Worm (Caenorhabditis elegans) whole organism, late embryonic: Measurements from ENCODE around the gene Y38H8A.4.

ENCODE experiments used
- K02D7.2 ChIP-seq: sonication (generic microtip); optimal IDR thresholded peaks from 2 replicates; lab custom pipeline; 2017; ENCODE audit warnings: mild to moderate bottlenecking, missing genetic modification characterization, missing compliant biosample characterization
- ahr-1 ChIP-seq: sonication (generic microtip); optimal IDR thresholded peaks from 2 replicates; lab custom pipeline; 2016; ENCODE audit warnings: missing genetic modification characterization, missing compliant biosample characterization
- ceh-14 ChIP-seq: sonication (generic microtip); optimal IDR thresholded peaks from 2 replicates; lab custom pipeline; 2016; ENCODE audit warnings: missing genotype, missing genetic modification characterization, missing compliant biosample characterization
- ceh-18 ChIP-seq: sonication (generic microtip); optimal IDR thresholded peaks from 2 replicates; lab custom pipeline; 2016; ENCODE audit warnings: missing genetic modification characterization, missing compliant biosample characterization
- ceh-19 ChIP-seq: fragments of 200-800 bp; sonication (Bioruptor generic); optimal IDR thresholded peaks from 2 replicates; lab custom pipeline; 2018; ENCODE audit warnings: mild to moderate bottlenecking, missing genetic modification characterization, missing compliant biosample characterization
- ceh-22 ChIP-seq: sonication (generic microtip); optimal IDR thresholded peaks from 2 replicates; lab custom pipeline; 2017; ENCODE audit warnings: missing biosample characterization, missing genetic modification characterization
- ceh-24 ChIP-seq: sonication (generic microtip); optimal IDR thresholded peaks from 2 replicates; lab custom pipeline; 2016; ENCODE audit warnings: mild to moderate bottlenecking, missing genetic modification characterization, missing compliant biosample characterization
- ceh-30 ChIP-seq: fragments of 150-350 bp; optimal IDR thresholded peaks from 2 replicates; lab custom pipeline; 2014; ENCODE audit warnings: missing biosample characterization, missing genetic modification characterization
- ceh-34 ChIP-seq: sonication (generic microtip); optimal IDR thresholded peaks from 2 replicates; lab custom pipeline; 2016; ENCODE audit warnings: mild to moderate bottlenecking, missing genetic modification characterization, missing compliant biosample characterization
- ceh-45 ChIP-seq: fragments of 200-800 bp; sonication (Bioruptor generic); IDR thresholded peaks from 2 replicates; pipeline ENCODE4 v1.3.6; 2022; ENCODE audit warnings: missing genetic modification reagents, missing genetic modification characterization, missing compliant biosample characterization
- ceh-6 ChIP-seq: fragments of 200-800 bp; sonication (Bioruptor generic); optimal IDR thresholded peaks from 2 replicates; lab custom pipeline; 2018; ENCODE audit warnings: mild to moderate bottlenecking, missing genetic modification characterization, missing compliant biosample characterization
- che-1 ChIP-seq: sonication (generic microtip); optimal IDR thresholded peaks from 2 replicates; lab custom pipeline; 2016; ENCODE audit warnings: mild to moderate bottlenecking, missing genetic modification characterization, missing compliant biosample characterization
- dmd-4 ChIP-seq: sonication (generic microtip); optimal IDR thresholded peaks from 2 replicates; lab custom pipeline; 2016; ENCODE audit warnings: borderline replicate concordance, missing genetic modification characterization, missing compliant biosample characterization
- elt-4 ChIP-seq: sonication (generic microtip); optimal IDR thresholded peaks from 2 replicates; lab custom pipeline; 2016; ENCODE audit warnings: missing genetic modification characterization, missing compliant biosample characterization
- ets-4 ChIP-seq: sonication (generic microtip); optimal IDR thresholded peaks from 2 replicates; lab custom pipeline; 2016; ENCODE audit warnings: missing genetic modification characterization, missing compliant biosample characterization
- fkh-10 ChIP-seq: fragments of 150-350 bp; optimal IDR thresholded peaks from 2 replicates; lab custom pipeline; 2014; ENCODE audit warnings: missing biosample characterization, missing genetic modification reagents, missing genetic modification characterization
- fkh-6 ChIP-seq: sonication (generic microtip); optimal IDR thresholded peaks from 2 replicates; lab custom pipeline; 2016; ENCODE audit warnings: missing genetic modification characterization, missing compliant biosample characterization
- mec-3 ChIP-seq: sonication (generic microtip); optimal IDR thresholded peaks from 2 replicates; lab custom pipeline; 2016; ENCODE audit warnings: borderline replicate concordance, missing genetic modification characterization, missing compliant biosample characterization
- nfya-1 ChIP-seq: sonication (generic microtip); optimal IDR thresholded peaks from 2 replicates; lab custom pipeline; 2017; ENCODE audit warnings: missing genetic modification characterization, mild to moderate bottlenecking, missing compliant biosample characterization, antibody characterized with exemption, moderate library complexity
- nhr-232 ChIP-seq: sonication (generic microtip); optimal IDR thresholded peaks from 2 replicates; lab custom pipeline; 2016; ENCODE audit warnings: missing genetic modification characterization, missing compliant biosample characterization
- odd-2 ChIP-seq: sonication (generic microtip); optimal IDR thresholded peaks from 2 replicates; lab custom pipeline; 2017; ENCODE audit warnings: antibody characterized with exemption, mild to moderate bottlenecking, missing genetic modification characterization, missing compliant biosample characterization
- pag-3 ChIP-seq: sonication (generic microtip); optimal IDR thresholded peaks from 2 replicates; lab custom pipeline; 2016; ENCODE audit warnings: missing compliant biosample characterization, missing genetic modification characterization, borderline replicate concordance
- pax-1 ChIP-seq: fragments of 150-350 bp; optimal IDR thresholded peaks from 2 replicates; lab custom pipeline; 2014; ENCODE audit warnings: missing biosample characterization, missing genetic modification characterization
- pha-2 ChIP-seq: sonication (generic microtip); optimal IDR thresholded peaks from 2 replicates; lab custom pipeline; 2017; ENCODE audit warnings: mild to moderate bottlenecking, missing genetic modification characterization, missing compliant biosample characterization
- pqm-1 ChIP-seq: sonication (generic microtip); optimal IDR thresholded peaks from 2 replicates; lab custom pipeline; 2016; ENCODE audit warnings: missing genetic modification characterization, missing compliant biosample characterization
- pros-1 ChIP-seq: fragments of 150-350 bp; optimal IDR thresholded peaks from 2 replicates; lab custom pipeline; 2014; ENCODE audit warnings: missing biosample characterization, missing genetic modification reagents, missing genetic modification characterization
- ref-2 ChIP-seq: sonication (generic microtip); optimal IDR thresholded peaks from 2 replicates; lab custom pipeline; 2016; ENCODE audit warnings: missing genetic modification characterization, missing compliant biosample characterization
- sdc-2 ChIP-seq: sonication (generic microtip); optimal IDR thresholded peaks from 2 replicates; lab custom pipeline; 2016; ENCODE audit warnings: missing genotype, missing genetic modification characterization, missing compliant biosample characterization
- sox-4 ChIP-seq: sonication (generic microtip); optimal IDR thresholded peaks from 2 replicates; lab custom pipeline; 2017; ENCODE audit warnings: mild to moderate bottlenecking, missing genetic modification characterization, inconsistent platforms, missing compliant biosample characterization
- syd-9 ChIP-seq: sonication (generic microtip); optimal IDR thresholded peaks from 2 replicates; lab custom pipeline; 2016; ENCODE audit warnings: mild to moderate bottlenecking, missing genetic modification characterization, moderate library complexity, missing compliant biosample characterization
- ttx-3 ChIP-seq: sonication (generic microtip); optimal IDR thresholded peaks from 2 replicates; lab custom pipeline; 2016; ENCODE audit warnings: missing genetic modification reagents, missing genetic modification characterization, missing compliant biosample characterization
- unc-3 ChIP-seq, 2 experiments: fragments of 200-800 bp in 1 of 2; sonication (Bioruptor generic) in 1 of 2; sonication (generic microtip) in 1 of 2; conservative IDR thresholded peaks in 1 of 2; optimal IDR thresholded peaks in 1 of 2; 2 replicates each; pipeline versions ENCODE4 v1.3.6 to Lab custom; 2016 to 2022; ENCODE audit warnings: missing compliant biosample characterization in 2 of 2, missing genetic modification characterization in 2 of 2, missing genetic modification reagents in 1 of 2
- unc-55 ChIP-seq: sonication (generic microtip); optimal IDR thresholded peaks from 2 replicates; lab custom pipeline; 2017; ENCODE audit warnings: missing biosample characterization, missing genetic modification reagents, missing genetic modification characterization
- unc-86 ChIP-seq: sonication (generic microtip); optimal IDR thresholded peaks from 2 replicates; lab custom pipeline; 2016; ENCODE audit warnings: missing genetic modification characterization, missing compliant biosample characterization
- ztf-16 ChIP-seq: sonication (generic microtip); optimal IDR thresholded peaks from 2 replicates; lab custom pipeline; 2017; ENCODE audit warnings: missing genetic modification characterization, missing compliant biosample characterization

Y38H8A.4 gene

ce11 chrIV:13487019-13487418, 14.8 kb upstream of the Y38H8A.4 start (continued):
- peak; percentile 28 for TF ChIP-seq unc-86
- no peak for TF ChIP-seq ceh-19 (GFP tag; lab: Kevin White, UChicago)
- no peak for TF ChIP-seq ceh-22 (tag; lab: Kevin White, UChicago)
- no peak for TF ChIP-seq pha-2 (tag; lab: Kevin White, UChicago)
- peak; percentile 79 for TF ChIP-seq ets-4 (tag; lab: Kevin White, UChicago)
- TF ChIP-seq pqm-1 (tag; lab: Kevin White, UChicago), result no peak
- no peak for TF ChIP-seq ceh-18 (tag; lab: Kevin White, UChicago)
- no peak for TF ChIP-seq ceh-6 (GFP tag; lab: Kevin White, UChicago)
- TF ChIP-seq sox-4 (tag; lab: Kevin White, UChicago), result no peak
- TF ChIP-seq ceh-14 (tag; lab: Kevin White, UChicago), result peak; percentile 38

ce11 chrIV:13483596-13483995, 11.4 kb upstream of the Y38H8A.4 start:
- no peak for TF ChIP-seq pag-3
- no peak for TF ChIP-seq ceh-24 (tag; lab: Kevin White, UChicago)
- TF ChIP-seq unc-3 (GFP tag; conservative IDR thresholded peaks at IDR 0.05; lab: Robert Waterston, UW), result no peak
- TF ChIP-seq unc-3 (tag; optimal IDR thresholded peaks at IDR 0.05; lab: Kevin White, UChicago), result no peak

ce11 chrIV:13482469-13482868, 10.3 kb upstream of the Y38H8A.4 start, which contains the start of gene Y38H8A.1:
TSS of gene Y38H8A.1 (plus strand) at chrIV:13482769.
- TF ChIP-seq ets-4 (tag; lab: Kevin White, UChicago), result no peak
- no peak for TF ChIP-seq ceh-45 (GFP tag; lab: Robert Waterston, UW)
- no peak for TF ChIP-seq ref-2 (tag; lab: Kevin White, UChicago)
- TF ChIP-seq dmd-4 (tag; lab: Kevin White, UChicago), result no peak
- no peak for TF ChIP-seq mec-3 (tag; lab: Kevin White, UChicago)
- no peak for TF ChIP-seq ztf-16 (tag; lab: Kevin White, UChicago)
- TF ChIP-seq unc-86, result no peak
- TF ChIP-seq fkh-10 (GFP tag; lab: Kevin White, UChicago), result no peak
- no peak for TF ChIP-seq nhr-232 (tag; lab: Kevin White, UChicago)
- TF ChIP-seq ceh-30 (tag; lab: Kevin White, UChicago), result no peak
- no peak for TF ChIP-seq ceh-18 (tag; lab: Kevin White, UChicago)
- no peak for TF ChIP-seq odd-2 (tag; lab: Kevin White, UChicago)
- no peak for TF ChIP-seq unc-55
- no peak for TF ChIP-seq ceh-6 (GFP tag; lab: Kevin White, UChicago)
- TF ChIP-seq ahr-1 (tag; lab: Kevin White, UChicago), result no peak
- TF ChIP-seq pqm-1 (tag; lab: Kevin White, UChicago), result no peak
- no peak for TF ChIP-seq fkh-6 (tag; lab: Kevin White, UChicago)
- TF ChIP-seq syd-9 (tag; lab: Kevin White, UChicago), result no peak
- TF ChIP-seq nfya-1 (tag; lab: Kevin White, UChicago), result no peak

- TF ChIP-seq ttx-3 (tag; lab: Kevin White, UChicago) (no peak), elt-4 (tag; lab: Kevin White, UChicago) (no peak), ceh-19 (GFP tag; lab: Kevin White, UChicago) (no peak), sdc-2 (tag; lab: Kevin White, UChicago) (no peak), ceh-45 (GFP tag; lab: Robert Waterston, UW) (no peak), K02D7.2 (tag; lab: Kevin White, UChicago) (no peak), pros-1 (tag; lab: Kevin White, UChicago) (no peak), nhr-232 (tag; lab: Kevin White, UChicago) (no peak), ceh-34 (tag; lab: Kevin White, UChicago) (no peak), che-1 (no peak), pax-1 (no peak)
Observed at ce11 chrIV:13474132-13474531, 2.0 kb upstream of the Y38H8A.4 start, which contains the start of gene Y38H8A.2. TSS of gene Y38H8A.2 (plus strand) at chrIV:13474432.
